Fruit fly (Drosophila melanogaster) whole organism, prepupa: ENCODE data around the gene CG17129.

Experiments
- CG3032 ChIP-seq: fragments of 200-800 bp; optimal IDR thresholded peaks from 2 replicates; lab custom pipeline; 2019; ENCODE audit warnings: missing biosample characterization, mild to moderate bottlenecking, missing genetic modification characterization, moderate library complexity
- CG6854 ChIP-seq: fragments of 200-800 bp; sonication (Bioruptor generic); optimal IDR thresholded peaks from 2 replicates; lab custom pipeline; 2017; ENCODE audit warnings: missing biosample characterization, mild to moderate bottlenecking, missing genetic modification characterization
- Hr39 ChIP-seq: fragments of 200-800 bp; sonication (Bioruptor generic); optimal IDR thresholded peaks from 2 replicates; lab custom pipeline; 2016; ENCODE audit warnings: missing biosample characterization, missing genetic modification characterization
- fd59A ChIP-seq: fragments of 200-800 bp; sonication (Bioruptor generic); optimal IDR thresholded peaks from 2 replicates; lab custom pipeline; 2017; ENCODE audit warnings: missing biosample characterization, mild to moderate bottlenecking, missing genetic modification characterization, missing genetic modification reagents

DNA sequence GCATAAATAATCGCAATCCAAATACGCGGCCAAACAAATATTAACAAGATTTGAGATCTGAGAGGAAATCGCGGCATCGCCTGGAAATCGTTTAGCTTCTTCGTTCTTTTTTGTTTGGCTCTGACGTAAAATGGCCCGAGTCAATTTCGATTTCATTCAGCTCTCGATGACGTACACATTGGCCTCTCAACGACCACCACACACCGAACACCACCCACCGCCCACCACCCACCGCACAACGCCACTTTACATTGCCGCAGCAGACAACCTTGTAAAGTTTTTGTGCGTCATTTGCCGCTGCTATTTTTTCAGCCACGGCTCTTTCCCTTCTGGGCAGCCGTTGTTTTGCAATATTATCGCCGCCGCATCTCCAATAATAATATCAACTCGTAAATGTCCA is 48.1 kb downstream of the CG17129 start:
- TF ChIP-seq CG6854 (GFP tag; lab: Kevin White, UChicago) = no peak
- TF ChIP-seq CG3032 = no peak
- TF ChIP-seq Hr39 (GFP tag; lab: Kevin White, UChicago) = no peak
- no peak for TF ChIP-seq fd59A (GFP tag; lab: Kevin White, UChicago)
